Worm (Caenorhabditis elegans) whole organism, midembryonic: Measurements from ENCODE around the gene K08H10.10.

Experiments
- T22C8.4 ChIP-seq: fragments of 200-800 bp; sonication (Bioruptor generic); IDR thresholded peaks from 2 replicates; pipeline ENCODE4 v1.3.6; 2022; ENCODE audit warnings: missing genetic modification characterization, missing compliant biosample characterization
- cog-1 ChIP-seq: sonication (generic microtip); optimal IDR thresholded peaks from 2 replicates; lab custom pipeline; 2016; ENCODE audit warnings: missing genetic modification characterization, missing compliant biosample characterization
- flt-1 ChIP-seq: fragments of 200-800 bp; sonication (Bioruptor generic); IDR thresholded peaks from 2 replicates; pipeline ENCODE4 v1.3.6; 2022; ENCODE audit warnings: missing genetic modification characterization, missing compliant biosample characterization
- klf-2 ChIP-seq: fragments of 200-800 bp; sonication (Bioruptor generic); conservative IDR thresholded peaks from 2 replicates; pipeline ENCODE4 v1.3.6; 2022; ENCODE audit warnings: missing genetic modification reagents, missing genetic modification characterization, missing compliant biosample characterization
- med-1 ChIP-seq: sonication (generic microtip); optimal IDR thresholded peaks from 2 replicates; lab custom pipeline; 2017; ENCODE audit warnings: missing genetic modification characterization, mild to moderate bottlenecking, missing compliant biosample characterization, antibody characterized with exemption, missing genetic modification reagents; ENCODE audit not compliant: insufficient read depth
- ref-1 ChIP-seq: fragments of 200-800 bp; sonication (Bioruptor generic); conservative IDR thresholded peaks from 2 replicates; pipeline ENCODE4 v1.3.6; 2022; ENCODE audit warnings: missing genetic modification reagents, missing genetic modification characterization, missing compliant biosample characterization
- tab-1 ChIP-seq: fragments of 200-800 bp; sonication (Bioruptor generic); IDR thresholded peaks from 2 replicates; pipeline ENCODE4 v1.3.6; 2022; ENCODE audit warnings: missing genetic modification characterization, missing compliant biosample characterization
- ztf-23 ChIP-seq: fragments of 200-800 bp; sonication (Bioruptor generic); IDR thresholded peaks from 2 replicates; pipeline ENCODE4 v1.3.6; 2022; ENCODE audit warnings: missing genetic modification reagents, missing genetic modification characterization, missing compliant biosample characterization
- ztf-29 ChIP-seq: fragments of 200-800 bp; sonication (Bioruptor generic); IDR thresholded peaks from 2 replicates; pipeline ENCODE4 v1.3.6; 2022; ENCODE audit warnings: missing genetic modification reagents, missing genetic modification characterization, missing compliant biosample characterization

K08H10.10 gene

ce11 chrV:9970119-9970518, 30.7 kb upstream of the K08H10.10 start:
- TF ChIP-seq ref-1 (peak; percentile 87), T22C8.4 (peak; percentile 92), klf-2 (GFP tag; lab: Robert Waterston, UW) (peak; percentile 95), flt-1 (GFP tag; lab: Robert Waterston, UW) (peak; percentile 97), ztf-29 (GFP tag; lab: Robert Waterston, UW) (peak; percentile 88), ztf-23 (GFP tag; lab: Robert Waterston, UW) (peak; percentile 97), cog-1 (tag; lab: Kevin White, UChicago) (peak; percentile 85), med-1 (GFP tag; lab: Kevin White, UChicago) (peak; percentile 70), tab-1 (GFP tag; lab: Robert Waterston, UW) (peak; percentile 96)

DNA sequence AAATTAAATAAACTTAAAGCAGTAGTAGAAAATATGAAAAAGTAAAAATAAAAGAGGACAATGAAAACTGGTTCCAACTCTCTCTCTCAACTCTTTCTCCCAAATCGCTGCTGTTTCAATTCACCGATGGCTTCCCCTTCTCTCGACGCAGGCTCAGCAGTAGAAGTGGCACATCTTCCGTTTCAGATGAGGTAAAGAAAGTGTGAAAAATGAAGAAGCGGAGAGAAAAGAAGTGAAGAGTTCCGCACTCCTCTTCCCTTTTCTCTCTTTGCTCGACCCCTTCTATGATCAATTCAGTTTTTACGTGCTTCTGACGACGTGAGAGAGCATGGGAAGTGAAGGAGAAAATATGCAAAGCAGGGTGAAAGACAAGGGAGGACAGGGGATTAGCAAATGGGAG, 26.6 kb upstream of the K08H10.10 start:
- TF ChIP-seq cog-1 (tag; lab: Kevin White, UChicago), result no peak
- TF ChIP-seq tab-1 (GFP tag; lab: Robert Waterston, UW), result no peak
- TF ChIP-seq flt-1 (GFP tag; lab: Robert Waterston, UW), result no peak
- no peak for TF ChIP-seq ztf-23 (GFP tag; lab: Robert Waterston, UW)
- TF ChIP-seq klf-2 (GFP tag; lab: Robert Waterston, UW), result no peak
- TF ChIP-seq ztf-29 (GFP tag; lab: Robert Waterston, UW), result no peak
- TF ChIP-seq med-1 (GFP tag; lab: Kevin White, UChicago), result no peak
- no peak for TF ChIP-seq ref-1
- no peak for TF ChIP-seq T22C8.4

ce11 chrV:9976138-9976537, 24.7 kb upstream of the K08H10.10 start, which contains the start of gene unc-41:
Gene unc-41 (minus strand): TSS chrV:9976238.
- TF ChIP-seq med-1 (GFP tag; lab: Kevin White, UChicago) (no peak), cog-1 (tag; lab: Kevin White, UChicago) (no peak), klf-2 (GFP tag; lab: Robert Waterston, UW) (no peak), flt-1 (GFP tag; lab: Robert Waterston, UW) (no peak), ztf-29 (GFP tag; lab: Robert Waterston, UW) (no peak), ztf-23 (GFP tag; lab: Robert Waterston, UW) (no peak), ref-1 (no peak), tab-1 (GFP tag; lab: Robert Waterston, UW) (no peak), T22C8.4 (no peak)

- TF ChIP-seq T22C8.4 (no peak), tab-1 (GFP tag; lab: Robert Waterston, UW) (no peak), ztf-29 (GFP tag; lab: Robert Waterston, UW) (no peak), klf-2 (GFP tag; lab: Robert Waterston, UW) (no peak), flt-1 (GFP tag; lab: Robert Waterston, UW) (no peak), cog-1 (tag; lab: Kevin White, UChicago) (no peak), ztf-23 (GFP tag; lab: Robert Waterston, UW) (no peak), med-1 (GFP tag; lab: Kevin White, UChicago) (no peak), ref-1 (no peak)
Measured at ce11 chrV:9977211-9977610, 23.6 kb upstream of the K08H10.10 start.

ce11 chrV:9978425-9978824, 22.4 kb upstream of the K08H10.10 start:
- TF ChIP-seq T22C8.4 (no peak), tab-1 (GFP tag; lab: Robert Waterston, UW) (no peak), ztf-29 (GFP tag; lab: Robert Waterston, UW) (no peak), med-1 (GFP tag; lab: Kevin White, UChicago) (no peak), flt-1 (GFP tag; lab: Robert Waterston, UW) (no peak), ztf-23 (GFP tag; lab: Robert Waterston, UW) (no peak), cog-1 (tag; lab: Kevin White, UChicago) (no peak)

- TF ChIP-seq flt-1 (GFP tag; lab: Robert Waterston, UW) (peak; percentile 76), ztf-23 (GFP tag; lab: Robert Waterston, UW) (peak; percentile 68; the same call in 1 of the 2 replicates), klf-2 (GFP tag; lab: Robert Waterston, UW) (0 out of 2 replicates have a peak, but pooled peaks have one; percentile 23), ref-1 (peak; percentile 55; the same call in 1 of the 2 replicates)
Measured at ce11 chrV:9980731-9981483, 20.0 kb upstream of the K08H10.10 start, which contains the start of the genes ruvb-1 and tofu-1. Gene ruvb-1 (minus strand): TSS chrV:9980802. Gene tofu-1 (plus strand): TSS chrV:9981147.

ce11 chrV:9982568-9982967, 18.3 kb upstream of the K08H10.10 start, which contains the start of gene C27H6.9:
Gene C27H6.9 (plus strand): TSS chrV:9982868.
- TF ChIP-seq ztf-29 (GFP tag; lab: Robert Waterston, UW) (no peak), ref-1 (no peak), flt-1 (GFP tag; lab: Robert Waterston, UW) (no peak), cog-1 (tag; lab: Kevin White, UChicago) (no peak), T22C8.4 (no peak), tab-1 (GFP tag; lab: Robert Waterston, UW) (no peak), klf-2 (GFP tag; lab: Robert Waterston, UW) (no peak), ztf-23 (GFP tag; lab: Robert Waterston, UW) (no peak), med-1 (GFP tag; lab: Kevin White, UChicago) (no peak)

DNA sequence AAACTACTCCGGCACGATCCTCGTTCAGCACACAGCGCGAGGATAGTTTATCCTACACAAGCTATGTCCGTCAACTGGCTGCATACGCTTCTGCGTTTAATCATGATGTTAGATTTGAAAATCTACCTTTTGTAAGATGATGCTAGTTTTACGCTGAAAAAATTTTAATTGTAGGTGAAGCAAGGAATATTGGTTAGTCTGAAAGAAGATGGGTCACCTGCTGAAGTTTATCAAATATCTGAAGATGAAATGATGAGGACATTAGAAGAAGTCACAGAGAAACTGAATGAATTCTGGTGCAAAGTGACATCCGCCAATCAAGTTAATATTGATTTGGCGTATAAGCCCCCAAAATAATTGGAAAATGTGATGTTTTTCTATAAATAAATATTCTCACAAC, 17.3 kb upstream of the K08H10.10 start:
- TF ChIP-seq T22C8.4 (no peak), cog-1 (tag; lab: Kevin White, UChicago) (no peak), ztf-23 (GFP tag; lab: Robert Waterston, UW) (no peak), flt-1 (GFP tag; lab: Robert Waterston, UW) (no peak), ref-1 (no peak), ztf-29 (GFP tag; lab: Robert Waterston, UW) (no peak), tab-1 (GFP tag; lab: Robert Waterston, UW) (no peak), klf-2 (GFP tag; lab: Robert Waterston, UW) (no peak), med-1 (GFP tag; lab: Kevin White, UChicago) (no peak)

DNA sequence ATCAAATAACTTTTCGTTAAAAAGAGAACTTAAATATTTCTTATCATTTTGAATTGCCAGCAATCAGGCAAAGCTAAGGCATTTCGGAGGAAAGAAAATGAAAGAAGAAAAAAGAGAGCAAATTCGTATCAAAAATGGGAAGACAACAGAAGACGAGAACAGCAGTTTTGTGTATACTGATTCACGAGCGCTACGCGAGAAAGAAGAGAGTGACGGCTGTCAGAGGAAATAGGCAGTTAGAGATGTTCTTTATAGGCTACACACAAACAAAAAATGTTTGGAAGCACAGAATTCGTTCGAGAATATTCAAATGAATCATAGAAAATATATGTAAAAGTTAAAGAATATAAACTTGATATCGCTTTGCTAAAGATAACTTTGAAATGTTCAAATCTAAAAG, 16.0 kb upstream of the K08H10.10 start:
- TF ChIP-seq T22C8.4 (no peak), cog-1 (tag; lab: Kevin White, UChicago) (no peak), ztf-23 (GFP tag; lab: Robert Waterston, UW) (no peak), tab-1 (GFP tag; lab: Robert Waterston, UW) (no peak), med-1 (GFP tag; lab: Kevin White, UChicago) (no peak), ref-1 (no peak), flt-1 (GFP tag; lab: Robert Waterston, UW) (no peak), ztf-29 (GFP tag; lab: Robert Waterston, UW) (no peak), klf-2 (GFP tag; lab: Robert Waterston, UW) (no peak)
